Fruit fly (Drosophila melanogaster) whole organism, embryonic: ENCODE data around the gene sa.

Experiments used
- Awh ChIP-seq: fragments of 200-800 bp; sonication (Bioruptor generic); IDR thresholded peaks from 2 replicates; pipeline ENCODE4, ENCODE4 v1.3.6; 2022; ENCODE audit warnings: missing biosample characterization, missing genetic modification characterization
- CG10147 ChIP-seq: fragments of 200-800 bp; sonication (Bioruptor generic); optimal IDR thresholded peaks from 2 replicates; lab custom pipeline; 2019; ENCODE audit warnings: missing biosample characterization, mild to moderate bottlenecking, missing genetic modification characterization, moderate library complexity
- CG10267 ChIP-seq: fragments of 200-800 bp; sonication (Bioruptor generic); optimal IDR thresholded peaks from 2 replicates; lab custom pipeline; 2018; ENCODE audit warnings: missing biosample characterization, mild to moderate bottlenecking, missing genetic modification characterization, moderate library complexity
- CG11085 ChIP-seq: fragments of 200-800 bp; sonication (Bioruptor generic); IDR thresholded peaks from 2 replicates; pipeline ENCODE4 v1.3.6; 2022; ENCODE audit warnings: missing biosample characterization, missing genetic modification characterization
- CG11247 ChIP-seq: fragments of 200-800 bp; sonication (Bioruptor generic); IDR thresholded peaks from 2 replicates; pipeline ENCODE4 v1.3.6; 2022; ENCODE audit warnings: missing biosample characterization, missing genetic modification characterization
- CG14441 ChIP-seq: fragments of 200-800 bp; sonication (Bioruptor generic); IDR thresholded peaks from 2 replicates; pipeline ENCODE4 v1.3.6; 2022; ENCODE audit warnings: missing biosample characterization, missing genetic modification characterization
- CG14965 ChIP-seq: fragments of 200-800 bp; sonication (Bioruptor generic); optimal IDR thresholded peaks from 2 replicates; lab custom pipeline; 2016; ENCODE audit warnings: missing biosample characterization, missing genetic modification characterization, borderline replicate concordance
- CG15696 ChIP-seq: fragments of 200-800 bp; sonication (Bioruptor generic); optimal IDR thresholded peaks from 2 replicates; lab custom pipeline; 2019; ENCODE audit warnings: missing biosample characterization, mild to moderate bottlenecking, missing genetic modification characterization, moderate library complexity
- CG17385 ChIP-seq: fragments of 200-800 bp; sonication (Bioruptor generic); optimal IDR thresholded peaks from 3 replicates; lab custom pipeline; 2018; ENCODE audit warnings: missing biosample characterization, mild to moderate bottlenecking, missing genetic modification characterization
- CG17612 ChIP-seq: fragments of 200-800 bp; sonication (Bioruptor generic); IDR thresholded peaks from 2 replicates; pipeline ENCODE4 v1.3.6; 2022; ENCODE audit warnings: missing biosample characterization, missing genetic modification characterization
- CG18599 ChIP-seq: fragments of 200-800 bp; sonication (Bioruptor generic); optimal IDR thresholded peaks from 3 replicates; lab custom pipeline; 2017; ENCODE audit warnings: missing biosample characterization, missing genetic modification characterization, mild to moderate bottlenecking, moderate library complexity, missing genetic modification reagents
- CG2120 ChIP-seq: fragments of 200-800 bp; sonication (Bioruptor generic); optimal IDR thresholded peaks from 3 replicates; lab custom pipeline; 2016; ENCODE audit warnings: missing biosample characterization, missing genetic modification characterization
- CG31365 ChIP-seq: fragments of 200-800 bp; sonication (Bioruptor generic); optimal IDR thresholded peaks from 2 replicates; lab custom pipeline; 2018; ENCODE audit warnings: missing biosample characterization, mild to moderate bottlenecking, missing genetic modification characterization
- CG34224 ChIP-seq: fragments of 200-800 bp; sonication (Bioruptor generic); IDR thresholded peaks from 3 replicates; pipeline ENCODE4 v1.3.6; 2022; ENCODE audit warnings: missing biosample characterization, missing genetic modification characterization; ENCODE audit not compliant: partially characterized antibody
- CG4820 ChIP-seq: fragments of 200-800 bp; sonication (Bioruptor generic); optimal IDR thresholded peaks from 3 replicates; lab custom pipeline; 2016; ENCODE audit warnings: missing biosample characterization, missing genetic modification characterization
- CG6175 ChIP-seq: fragments of 200-800 bp; sonication (Bioruptor generic); IDR thresholded peaks from 3 replicates; pipeline ENCODE4 v1.3.6; 2022; ENCODE audit warnings: missing biosample characterization, missing genetic modification characterization
- CG6654 ChIP-seq: fragments of 200-800 bp; sonication (Bioruptor generic); optimal IDR thresholded peaks from 2 replicates; lab custom pipeline; 2017; ENCODE audit warnings: missing biosample characterization, mild to moderate bottlenecking, missing genetic modification characterization
- CG6689 ChIP-seq: fragments of 200-800 bp; sonication (Bioruptor generic); IDR thresholded peaks from 2 replicates; pipeline ENCODE4 v1.3.6; 2022; ENCODE audit warnings: missing biosample characterization, missing genetic modification characterization
- CG7839 ChIP-seq: fragments of 200-800 bp; sonication (Bioruptor generic); optimal IDR thresholded peaks from 3 replicates; lab custom pipeline; 2018; ENCODE audit warnings: missing biosample characterization, mild to moderate bottlenecking, missing genetic modification characterization, moderate library complexity
- D ChIP-seq, 2 experiments: fragments of 200-800 bp in 1 of 2; fragments of >200 bp in 1 of 2; sonication (Bioruptor generic) in 1 of 2; optimal IDR thresholded peaks; 2 replicates in 1 of 2; 3 replicates in 1 of 2; lab custom pipeline; 2017; ENCODE audit warnings: mild to moderate bottlenecking in 1 of 2, missing biosample characterization in 1 of 2, missing genetic modification characterization in 1 of 2, missing genetic modification reagents in 1 of 2
- HHEX ChIP-seq: fragments of 200-800 bp; sonication (Bioruptor generic); optimal IDR thresholded peaks from 3 replicates; lab custom pipeline; 2017; ENCODE audit warnings: missing biosample characterization, mild to moderate bottlenecking, missing genetic modification characterization, missing genetic modification reagents
- Hand ChIP-seq: fragments of 200-800 bp; sonication (Bioruptor generic); optimal IDR thresholded peaks from 2 replicates; lab custom pipeline; 2017; ENCODE audit warnings: mild to moderate bottlenecking, missing biosample characterization, missing genetic modification reagents, missing genetic modification characterization
- Hmr ChIP-seq: fragments of 200-800 bp; sonication (Bioruptor generic); optimal IDR thresholded peaks from 3 replicates; lab custom pipeline; 2017; ENCODE audit warnings: mild to moderate bottlenecking, missing biosample characterization, missing genetic modification reagents, missing genetic modification characterization
- Hr51 ChIP-seq, 2 experiments: fragments of 200-800 bp; sonication (Bioruptor generic); optimal IDR thresholded peaks; 2 replicates in 1 of 2; 3 replicates in 1 of 2; lab custom pipeline; 2016 to 2018; ENCODE audit warnings: missing biosample characterization in 2 of 2, missing genetic modification characterization in 2 of 2, mild to moderate bottlenecking in 1 of 2, moderate library complexity in 1 of 2
- Meics ChIP-seq: fragments of 200-800 bp; sonication (Bioruptor generic); optimal IDR thresholded peaks from 2 replicates; lab custom pipeline; 2017; ENCODE audit warnings: missing biosample characterization, mild to moderate bottlenecking, missing genetic modification characterization
- Mrtf ChIP-seq: fragments of 200-800 bp; sonication (Bioruptor generic); IDR thresholded peaks from 3 replicates; pipeline ENCODE4 v1.3.6; 2022; ENCODE audit warnings: missing biosample characterization, missing genetic modification characterization
- Opbp ChIP-seq: fragments of 200-800 bp; sonication (Bioruptor generic); IDR thresholded peaks from 3 replicates; pipeline ENCODE4 v1.3.6; 2022; ENCODE audit warnings: missing biosample characterization, missing genetic modification characterization; ENCODE audit not compliant: partially characterized antibody
- Optix ChIP-seq: fragments of 200-800 bp; sonication (Bioruptor generic); IDR thresholded peaks from 3 replicates; pipeline ENCODE4 v1.3.6; 2022; ENCODE audit warnings: missing biosample characterization, missing genetic modification characterization
- Ptx1 ChIP-seq: fragments of 200-800 bp; sonication (Bioruptor generic); IDR thresholded peaks from 2 replicates; pipeline ENCODE4 v1.3.6; 2022; ENCODE audit warnings: missing biosample characterization, missing genetic modification characterization
- Ravus ChIP-seq: fragments of 200-800 bp; sonication (Bioruptor generic); IDR thresholded peaks from 2 replicates; pipeline ENCODE4 v1.3.6; 2022; ENCODE audit warnings: missing biosample characterization, missing genetic modification characterization
- Sin3A ChIP-seq: fragments of >200 bp; optimal IDR thresholded peaks from 2 replicates; lab custom pipeline; 2018
- ash1 ChIP-seq: fragments of 200-800 bp; sonication (Bioruptor generic); optimal IDR thresholded peaks from 2 replicates; lab custom pipeline; 2018; ENCODE audit warnings: missing biosample characterization, mild to moderate bottlenecking, missing genetic modification characterization
- az2 ChIP-seq: fragments of 200-800 bp; sonication (Bioruptor generic); optimal IDR thresholded peaks from 3 replicates; lab custom pipeline; 2016; ENCODE audit warnings: missing biosample characterization, missing genetic modification characterization
- bsh ChIP-seq, 2 experiments: fragments of 200-800 bp; sonication (Bioruptor generic); optimal IDR thresholded peaks; 2 replicates each; lab custom pipeline; 2017 to 2018; ENCODE audit warnings: mild to moderate bottlenecking in 2 of 2, missing biosample characterization in 2 of 2, missing genetic modification characterization in 2 of 2, moderate library complexity in 1 of 2
- chn ChIP-seq: fragments of 200-800 bp; sonication (Bioruptor generic); optimal IDR thresholded peaks from 2 replicates; lab custom pipeline; 2016; ENCODE audit warnings: missing biosample characterization, missing genetic modification characterization
- ems ChIP-seq: fragments of 200-800 bp; sonication (Bioruptor generic); optimal IDR thresholded peaks from 3 replicates; lab custom pipeline; 2016; ENCODE audit warnings: missing biosample characterization, missing genetic modification characterization
- grau ChIP-seq: fragments of 200-800 bp; optimal IDR thresholded peaks from 3 replicates; lab custom pipeline; 2019; ENCODE audit warnings: missing biosample characterization, mild to moderate bottlenecking, missing genetic modification characterization, moderate library complexity
- grn ChIP-seq: fragments of 200-800 bp; sonication (Bioruptor generic); optimal IDR thresholded peaks from 3 replicates; lab custom pipeline; 2017; ENCODE audit warnings: missing biosample characterization, missing genetic modification characterization
- gsb ChIP-seq: fragments of 200-800 bp; sonication (Bioruptor generic); IDR thresholded peaks from 2 replicates; pipeline ENCODE4 v1.3.6; 2022; ENCODE audit warnings: missing biosample characterization, missing genetic modification characterization
- hb ChIP-seq: fragments of 200-800 bp; sonication (Bioruptor generic); IDR thresholded peaks from 3 replicates; pipeline ENCODE4 v1.3.6; 2022; ENCODE audit warnings: missing biosample characterization, missing genetic modification characterization; ENCODE audit not compliant: partially characterized antibody
- hth ChIP-seq: fragments of >200 bp; optimal IDR thresholded peaks from 2 replicates; lab custom pipeline; 2017; ENCODE audit warnings: inconsistent platforms
- klu ChIP-seq: fragments of 200-800 bp; sonication (Bioruptor generic); IDR thresholded peaks from 2 replicates; pipeline ENCODE4 v1.3.6; 2022; ENCODE audit warnings: missing biosample characterization, missing genetic modification characterization
- lov ChIP-seq, 2 experiments: fragments of 200-800 bp in 1 of 2; fragments of >200 bp in 1 of 2; sonication (Bioruptor generic) in 1 of 2; IDR thresholded peaks in 1 of 2; optimal IDR thresholded peaks in 1 of 2; 2 replicates in 1 of 2; 3 replicates in 1 of 2; pipeline versions ENCODE4 v1.3.6 to Lab custom; 2017 to 2022; ENCODE audit warnings: missing biosample characterization in 1 of 2, missing genetic modification characterization in 1 of 2
- nau ChIP-seq: fragments of 200-800 bp; sonication (Bioruptor generic); optimal IDR thresholded peaks from 3 replicates; lab custom pipeline; 2017; ENCODE audit warnings: missing biosample characterization, mild to moderate bottlenecking, missing genetic modification characterization, missing genetic modification reagents
- nerfin-1 ChIP-seq: fragments of 200-800 bp; sonication (Bioruptor generic); optimal IDR thresholded peaks from 3 replicates; lab custom pipeline; 2019; ENCODE audit warnings: missing biosample characterization, mild to moderate bottlenecking, missing genetic modification characterization, moderate library complexity
- pb ChIP-seq: fragments of 200-800 bp; sonication (Bioruptor generic); optimal IDR thresholded peaks from 3 replicates; lab custom pipeline; 2016; ENCODE audit warnings: missing biosample characterization, missing genetic modification characterization
- peb ChIP-seq: fragments of 200-800 bp; sonication (Bioruptor generic); IDR thresholded peaks from 2 replicates; pipeline ENCODE4 v1.3.6; 2022; ENCODE audit warnings: missing biosample characterization, missing genetic modification characterization
- pnt ChIP-seq: fragments of 200-800 bp; sonication (Bioruptor generic); optimal IDR thresholded peaks from 3 replicates; lab custom pipeline; 2016; ENCODE audit warnings: missing biosample characterization, missing genetic modification characterization
- sim ChIP-seq: fragments of 200-800 bp; sonication (Bioruptor generic); IDR thresholded peaks from 2 replicates; pipeline ENCODE4 v1.3.6; 2022; ENCODE audit warnings: missing biosample characterization, missing genetic modification characterization
- ttk ChIP-seq: fragments of 200-800 bp; sonication (Bioruptor generic); IDR thresholded peaks from 2 replicates; pipeline ENCODE4 v2.1.2; 2022; ENCODE audit warnings: missing biosample characterization, missing genetic modification characterization

sa gene

dm6 chr3L:21453623-21454022 lies 47.1 kb upstream of the sa start (continued):
- TF ChIP-seq CG10147: no peak
- TF ChIP-seq ash1: no peak
- peak; percentile 57 for TF ChIP-seq CG4820
- peak; percentile 77 for TF ChIP-seq CG10267
- peak; percentile 14 for TF ChIP-seq grn (GFP tag; lab: Kevin White, UChicago)
- peak; percentile 65 for TF ChIP-seq pnt (GFP tag; lab: Kevin White, UChicago)
- no peak for TF ChIP-seq hth (lab: Kevin White, UChicago)
- TF ChIP-seq az2 (GFP tag; lab: Kevin White, UChicago): peak; percentile 61
- no peak for TF ChIP-seq D (optimal IDR thresholded peaks at IDR 0.05; lab: Kevin White, UChicago)
- peak; percentile 69 for TF ChIP-seq D (GFP tag; optimal IDR thresholded peaks at IDR 0.05; lab: Kevin White, UChicago)
- no peak for TF ChIP-seq CG17612 (GFP tag; lab: Robert Waterston, UW)
- TF ChIP-seq nau (GFP tag; lab: Kevin White, UChicago): no peak
- TF ChIP-seq CG31365 (tag; lab: Kevin White, UChicago): no peak
- TF ChIP-seq sim: peak; percentile 66; the same call in 1 of the 2 replicates
- peak; percentile 60 for TF ChIP-seq grau
- TF ChIP-seq CG6654 (GFP tag; lab: Kevin White, UChicago): peak; percentile 6
- peak; percentile 12 for TF ChIP-seq nerfin-1 (tag; lab: Kevin White, UChicago)
- TF ChIP-seq gsb (GFP tag; lab: Robert Waterston, UW): no peak
- no peak for TF ChIP-seq Hr51 (GFP tag; optimal IDR thresholded peaks at IDR 0.05; lab: Kevin White, UChicago)
- TF ChIP-seq Awh (GFP tag; lab: Robert Waterston, UW): no peak
- no peak for TF ChIP-seq lov (optimal IDR thresholded peaks at IDR 0.05; lab: Kevin White, UChicago)
- TF ChIP-seq lov (GFP tag; IDR thresholded peaks at IDR 0.05; lab: Robert Waterston, UW): no peak
- no peak for TF ChIP-seq CG6175 (GFP tag; lab: Robert Waterston, UW)
- no peak for TF ChIP-seq Opbp (GFP tag; lab: Robert Waterston, UW)
- no peak for TF ChIP-seq Sin3A (lab: Kevin White, UChicago)
- TF ChIP-seq klu (GFP tag; lab: Robert Waterston, UW): no peak
- no peak for TF ChIP-seq CG14965 (GFP tag; lab: Kevin White, UChicago)
- TF ChIP-seq Optix: 0 out of 3 replicates have a peak, but pooled peaks have one; percentile 48
- no peak for TF ChIP-seq Ravus (GFP tag; lab: Robert Waterston, UW)
- no peak for TF ChIP-seq Hmr
- TF ChIP-seq CG14441 (GFP tag; lab: Robert Waterston, UW): no peak
- TF ChIP-seq HHEX (GFP tag; lab: Kevin White, UChicago): no peak
- no peak for TF ChIP-seq CG11085 (GFP tag; lab: Robert Waterston, UW)
- no peak for TF ChIP-seq Meics (GFP tag; lab: Kevin White, UChicago)
- peak; percentile 65; the same call in 1 of the 2 replicates for TF ChIP-seq CG6689 (GFP tag; lab: Robert Waterston, UW)
- TF ChIP-seq Hand (GFP tag; lab: Kevin White, UChicago): no peak
- TF ChIP-seq chn (GFP tag; lab: Kevin White, UChicago): peak; percentile 67
- TF ChIP-seq ttk (GFP tag; lab: Robert Waterston, UW): 0 out of 2 replicates have a peak, but pooled peaks have one; percentile 37
- no peak for TF ChIP-seq CG34224 (GFP tag; lab: Robert Waterston, UW)
- peak; percentile 21 for TF ChIP-seq pb
- peak; percentile 34; the same call in 1 of the 2 replicates for TF ChIP-seq peb (GFP tag; lab: Robert Waterston, UW)
- TF ChIP-seq CG17385 (GFP tag; lab: Kevin White, UChicago): peak; percentile 18
- TF ChIP-seq CG15696 (tag; lab: Kevin White, UChicago): peak; percentile 84
- peak; percentile 56 for TF ChIP-seq Ptx1 (GFP tag; lab: Robert Waterston, UW)
- no peak for TF ChIP-seq CG2120 (GFP tag; lab: Kevin White, UChicago)
- peak; percentile 32 to 84 for TF ChIP-seq bsh (GFP tag; optimal IDR thresholded peaks at IDR 0.05; lab: Kevin White, UChicago)
- TF ChIP-seq CG18599 (GFP tag; lab: Kevin White, UChicago): peak; percentile 20
- no peak for TF ChIP-seq Mrtf (GFP tag; lab: Robert Waterston, UW)
- peak; percentile 59 for TF ChIP-seq CG7839 (tag; lab: Kevin White, UChicago)
- TF ChIP-seq hb (GFP tag; lab: Robert Waterston, UW): no peak
- no peak for TF ChIP-seq CG11247 (GFP tag; lab: Robert Waterston, UW)
- peak; percentile 41 for TF ChIP-seq ems (GFP tag; lab: Kevin White, UChicago)
